Worm (Caenorhabditis elegans) whole organism, L3 larva: ENCODE results near the gene feh-1.

Source experiments
- R02D3.7 ChIP-seq: fragments of 150-350 bp; optimal IDR thresholded peaks from 2 replicates; lab custom pipeline; 2014; ENCODE audit warnings: missing biosample characterization, missing genetic modification characterization
- aly-2 ChIP-seq: fragments of 150-350 bp; optimal IDR thresholded peaks from 2 replicates; lab custom pipeline; 2014; ENCODE audit warnings: missing biosample characterization, missing genetic modification characterization
- ama-1 ChIP-seq: fragments of 150-350 bp; optimal IDR thresholded peaks from 2 replicates; lab custom pipeline; 2018
- ceh-16 ChIP-seq: sonication (generic microtip); optimal IDR thresholded peaks from 2 replicates; lab custom pipeline; 2017; ENCODE audit warnings: missing biosample characterization, missing genetic modification characterization
- ceh-28 ChIP-seq: fragments of 150-350 bp; optimal IDR thresholded peaks from 2 replicates; lab custom pipeline; 2014; ENCODE audit warnings: missing biosample characterization, missing genetic modification reagents, missing genetic modification characterization
- ceh-9 ChIP-seq: sonication (generic microtip); optimal IDR thresholded peaks from 2 replicates; lab custom pipeline; 2018; ENCODE audit warnings: missing biosample characterization, missing genetic modification characterization
- daf-12 ChIP-seq: fragments of 150-350 bp; optimal IDR thresholded peaks from 2 replicates; lab custom pipeline; 2014; ENCODE audit warnings: missing biosample characterization, missing genetic modification reagents, missing genetic modification characterization
- egl-27 ChIP-seq: sonication (generic microtip); optimal IDR thresholded peaks from 4 replicates; lab custom pipeline; 2017; ENCODE audit warnings: missing biosample characterization, missing genetic modification reagents, missing genetic modification characterization
- elt-1 ChIP-seq: fragments of 150-350 bp; optimal IDR thresholded peaks from 2 replicates; lab custom pipeline; 2014; ENCODE audit warnings: missing biosample characterization, missing genetic modification characterization
- elt-2 ChIP-seq: sonication (generic microtip); optimal IDR thresholded peaks from 2 replicates; lab custom pipeline; 2016; ENCODE audit warnings: missing genetic modification reagents, mild to moderate bottlenecking, missing genetic modification characterization, missing compliant biosample characterization
- elt-3 ChIP-seq, 3 experiments: fragments of 150-350 bp in 1 of 3; sonication (generic microtip) in 2 of 3; optimal IDR thresholded peaks; 2 replicates in 2 of 3; 4 replicates in 1 of 3; lab custom pipeline; 2014 to 2017; ENCODE audit warnings: missing biosample characterization in 3 of 3, missing genetic modification characterization in 3 of 3
- eor-1 ChIP-seq, 2 experiments: fragments of 150-350 bp; optimal IDR thresholded peaks; 2 replicates each; lab custom pipeline; 2014 to 2018; ENCODE audit warnings: missing biosample characterization in 2 of 2, missing genetic modification characterization in 2 of 2
- fkh-10 ChIP-seq: sonication (generic microtip); optimal IDR thresholded peaks from 2 replicates; lab custom pipeline; 2017; ENCODE audit warnings: missing biosample characterization, missing genetic modification reagents, missing genetic modification characterization
- fkh-2 ChIP-seq: fragments of 150-350 bp; optimal IDR thresholded peaks from 2 replicates; lab custom pipeline; 2014; ENCODE audit warnings: missing biosample characterization, missing genetic modification reagents, missing genetic modification characterization
- hmg-11 ChIP-seq: sonication (generic microtip); optimal IDR thresholded peaks from 2 replicates; lab custom pipeline; 2016; ENCODE audit warnings: missing genetic modification characterization, missing compliant biosample characterization
- lin-15B ChIP-seq: fragments of 150-350 bp; optimal IDR thresholded peaks from 2 replicates; lab custom pipeline; 2014; ENCODE audit warnings: missing biosample characterization, missing genetic modification characterization
- lin-39 ChIP-seq: fragments of 150-350 bp; optimal IDR thresholded peaks from 2 replicates; lab custom pipeline; 2018; ENCODE audit warnings: missing biosample characterization, missing genetic modification reagents, missing genetic modification characterization
- lsy-12 ChIP-seq: sonication (generic microtip); optimal IDR thresholded peaks from 2 replicates; lab custom pipeline; 2016; ENCODE audit warnings: mild to moderate bottlenecking, missing genetic modification characterization, missing compliant biosample characterization
- mdl-1 ChIP-seq: fragments of 150-350 bp; optimal IDR thresholded peaks from 2 replicates; lab custom pipeline; 2014; ENCODE audit warnings: missing biosample characterization, missing genetic modification characterization
- mml-1 ChIP-seq: fragments of 150-350 bp; sonication (generic microtip); optimal IDR thresholded peaks from 3 replicates; lab custom pipeline; 2014; ENCODE audit warnings: missing biosample characterization, missing genetic modification characterization
- nfya-1 ChIP-seq: sonication (generic microtip); optimal IDR thresholded peaks from 2 replicates; lab custom pipeline; 2017; ENCODE audit warnings: missing genetic modification characterization, mild to moderate bottlenecking, missing compliant biosample characterization, antibody characterized with exemption, moderate library complexity; ENCODE audit not compliant: insufficient read depth
- nhr-11 ChIP-seq: fragments of 150-350 bp; optimal IDR thresholded peaks from 2 replicates; lab custom pipeline; 2014; ENCODE audit warnings: missing biosample characterization, missing genetic modification characterization
- nhr-23 ChIP-seq: fragments of 150-350 bp; optimal IDR thresholded peaks from 2 replicates; lab custom pipeline; 2014; ENCODE audit warnings: missing biosample characterization, missing genetic modification reagents, missing genetic modification characterization
- nhr-43 ChIP-seq: sonication (generic microtip); optimal IDR thresholded peaks from 2 replicates; lab custom pipeline; 2016; ENCODE audit warnings: mild to moderate bottlenecking, missing genetic modification characterization, missing compliant biosample characterization; ENCODE audit not compliant: poor library complexity, severe bottlenecking
- nhr-67 ChIP-seq: fragments of 150-350 bp; optimal IDR thresholded peaks from 2 replicates; lab custom pipeline; 2014; ENCODE audit warnings: missing biosample characterization, missing genetic modification characterization
- nhr-76 ChIP-seq: fragments of 150-350 bp; sonication (generic microtip); optimal IDR thresholded peaks from 5 replicates; lab custom pipeline; 2014; ENCODE audit warnings: missing biosample characterization, missing genetic modification characterization
- nhr-77 ChIP-seq: fragments of 150-350 bp; optimal IDR thresholded peaks from 2 replicates; lab custom pipeline; 2014; ENCODE audit warnings: missing biosample characterization, missing genetic modification characterization
- pqm-1 ChIP-seq: fragments of 150-350 bp; optimal IDR thresholded peaks from 2 replicates; lab custom pipeline; 2017; ENCODE audit warnings: missing biosample characterization, missing genetic modification characterization, inconsistent platforms
- sea-2 ChIP-seq: fragments of 150-350 bp; sonication (generic microtip); optimal IDR thresholded peaks from 4 replicates; lab custom pipeline; 2014; ENCODE audit warnings: missing biosample characterization, missing genetic modification reagents, missing genetic modification characterization
- skn-1 ChIP-seq: fragments of 150-350 bp; optimal IDR thresholded peaks from 2 replicates; lab custom pipeline; 2014; ENCODE audit warnings: missing biosample characterization, missing genetic modification characterization
- snpc-4 ChIP-seq: fragments of 150-350 bp; optimal IDR thresholded peaks from 2 replicates; lab custom pipeline; 2014; ENCODE audit warnings: missing biosample characterization, missing genetic modification characterization
- tbx-2 ChIP-seq: sonication (generic microtip); optimal IDR thresholded peaks from 2 replicates; lab custom pipeline; 2016; ENCODE audit warnings: mild to moderate bottlenecking, missing genetic modification characterization, missing compliant biosample characterization
- unc-39 ChIP-seq: sonication (generic microtip); optimal IDR thresholded peaks from 4 replicates; lab custom pipeline; 2017; ENCODE audit warnings: missing biosample characterization, missing genetic modification characterization
- zag-1 ChIP-seq: fragments of 150-350 bp; optimal IDR thresholded peaks from 2 replicates; lab custom pipeline; 2014; ENCODE audit warnings: missing biosample characterization, missing genetic modification characterization
- ztf-4 ChIP-seq: fragments of 150-350 bp; optimal IDR thresholded peaks from 2 replicates; lab custom pipeline; 2014; ENCODE audit warnings: missing biosample characterization, missing genetic modification characterization

The feh-1 gene

DNA sequence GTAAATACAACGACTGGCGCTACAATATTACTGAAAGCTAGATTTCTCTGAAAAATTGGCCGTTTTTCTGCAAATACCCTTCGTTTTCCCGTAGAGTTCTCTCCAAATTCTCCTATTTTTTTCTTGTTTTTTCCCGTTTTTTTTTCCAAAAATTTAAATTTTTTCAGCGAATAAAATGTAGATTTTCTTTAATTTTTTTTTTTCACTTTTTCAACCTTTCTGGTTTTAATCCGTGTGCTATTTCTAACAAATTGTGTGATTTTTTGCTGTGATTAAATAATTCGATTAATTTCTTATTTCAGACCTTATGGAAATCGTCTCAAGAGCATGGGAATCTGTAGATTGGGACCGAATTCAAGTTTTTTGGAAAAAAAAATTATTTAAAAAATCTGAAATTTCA lies 19.4 kb upstream of the feh-1 start, which contains the start of gene cone-1:
Gene cone-1 (plus strand): TSS at position 301 of the 400 bp plus-strand sequence.
- no peak for TF ChIP-seq ceh-16 (tag; lab: Kevin White, UChicago)
- TF ChIP-seq eor-1 (tag; optimal IDR thresholded peaks at IDR 0.05; lab: Kevin White, UChicago): no peak
- no peak for TF ChIP-seq ztf-4 (tag; lab: Kevin White, UChicago)
- TF ChIP-seq egl-27 (tag; lab: Kevin White, UChicago): no peak
- TF ChIP-seq lin-39 (tag; lab: Kevin White, UChicago): no peak
- no peak for TF ChIP-seq pqm-1 (tag; lab: Kevin White, UChicago)
- no peak for TF ChIP-seq ceh-9
- no peak for TF ChIP-seq aly-2 (tag; lab: Kevin White, UChicago)
- no peak for TF ChIP-seq nhr-23 (tag; lab: Kevin White, UChicago)
- no peak for TF ChIP-seq nhr-11 (tag; lab: Kevin White, UChicago)
- no peak for TF ChIP-seq elt-1 (tag; lab: Kevin White, UChicago)
- TF ChIP-seq lsy-12: no peak

DNA sequence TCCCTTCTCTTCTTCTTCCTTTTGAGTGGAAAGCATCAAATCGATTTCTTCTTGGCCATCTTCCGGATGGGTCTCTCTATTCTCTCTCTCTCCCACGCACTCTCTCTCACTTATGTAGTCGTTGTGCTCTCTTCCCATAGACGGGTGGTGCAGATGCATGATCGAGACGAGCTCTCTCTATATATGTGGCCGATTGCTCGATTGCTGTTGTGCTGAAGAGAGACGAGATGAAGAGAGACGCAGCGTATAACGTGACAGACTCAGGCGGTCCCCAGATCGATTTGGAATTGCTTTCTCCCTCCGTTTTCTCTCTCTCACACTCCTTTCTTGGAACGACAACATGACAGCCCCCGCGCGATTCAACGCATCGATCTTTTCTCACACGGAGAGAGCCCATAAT lies 17.0 kb upstream of the feh-1 start:
- peak; percentile 8 for TF ChIP-seq nhr-11 (tag; lab: Kevin White, UChicago)
- TF ChIP-seq lin-39 (tag; lab: Kevin White, UChicago): peak; percentile 15
- TF ChIP-seq sea-2 (GFP tag; lab: Kevin White, UChicago): peak; percentile 6
- TF ChIP-seq ceh-9: no peak
- no peak for TF ChIP-seq nhr-77 (tag; lab: Kevin White, UChicago)
- peak; percentile 49 for TF ChIP-seq hmg-11 (tag; lab: Kevin White, UChicago)
- no peak for TF ChIP-seq nhr-67 (tag; lab: Kevin White, UChicago)
- no peak for TF ChIP-seq R02D3.7 (tag; lab: Kevin White, UChicago)
- peak; percentile 7 for TF ChIP-seq lin-15B
- no peak for TF ChIP-seq mdl-1 (tag; lab: Kevin White, UChicago)
- TF ChIP-seq daf-12: no peak
- TF ChIP-seq fkh-2 (tag; lab: Kevin White, UChicago): no peak
- no peak for TF ChIP-seq nhr-43 (tag; lab: Kevin White, UChicago)
- peak; percentile 52 for TF ChIP-seq ceh-28 (tag; lab: Kevin White, UChicago)
- TF ChIP-seq tbx-2 (tag; lab: Kevin White, UChicago): peak; percentile 43
- no peak for TF ChIP-seq skn-1
- peak; percentile 67 for TF ChIP-seq nfya-1 (tag; lab: Kevin White, UChicago)
- TF ChIP-seq zag-1: no peak
- TF ChIP-seq mml-1 (tag; lab: Kevin White, UChicago): no peak

DNA sequence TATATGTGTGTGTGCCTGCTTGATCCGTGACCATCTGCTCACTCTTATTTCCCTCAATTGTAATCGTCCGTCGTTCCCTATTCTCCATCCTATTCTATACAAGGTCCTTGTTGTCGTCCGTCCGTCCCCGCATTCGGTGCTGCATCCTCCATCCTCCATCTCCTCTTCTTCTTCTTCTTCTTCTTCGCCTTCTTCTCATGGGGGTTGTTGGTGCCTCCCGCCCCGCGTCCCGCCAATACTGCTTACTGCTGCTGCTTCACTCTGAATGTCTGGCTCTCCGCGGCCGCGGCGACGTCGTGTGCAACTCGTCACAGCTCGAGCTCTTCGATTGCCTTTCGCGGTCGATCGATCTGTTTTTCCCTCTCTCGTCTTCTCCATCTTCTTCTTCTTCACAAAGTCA lies 14.6 kb upstream of the feh-1 start:
- TF ChIP-seq snpc-4 (tag; lab: Kevin White, UChicago) (peak; percentile 31), hmg-11 (tag; lab: Kevin White, UChicago) (peak; percentile 51), skn-1 (no peak), eor-1 (tag; optimal IDR thresholded peaks at IDR 0.05; lab: Kevin White, UChicago) (no peak), lin-39 (tag; lab: Kevin White, UChicago) (peak; percentile 69), mdl-1 (tag; lab: Kevin White, UChicago) (no peak), nhr-76 (no peak), lin-15B (peak; percentile 17), nfya-1 (tag; lab: Kevin White, UChicago) (peak; percentile 59), fkh-10 (GFP tag; lab: Kevin White, UChicago) (no peak)

DNA sequence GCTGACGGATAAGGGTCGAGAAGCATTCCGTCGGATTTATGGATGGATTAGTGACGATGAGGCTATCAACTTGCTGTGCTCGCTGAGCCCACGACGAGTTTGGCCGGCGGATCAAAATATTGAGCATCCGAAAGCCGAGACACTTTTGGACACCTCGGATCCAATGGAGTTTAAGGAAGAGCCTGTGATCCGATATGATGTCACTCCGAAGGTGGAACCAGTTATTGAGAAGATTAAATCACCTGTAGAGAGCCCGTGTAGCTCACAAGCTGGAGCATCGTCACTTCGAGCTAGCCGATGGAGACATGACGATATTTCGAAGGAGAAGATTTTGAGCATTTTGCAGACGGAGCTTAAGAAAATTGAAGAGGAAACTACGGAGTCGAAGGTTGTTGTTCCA lies 9.2 kb upstream of the feh-1 start:
- TF ChIP-seq egl-27 (tag; lab: Kevin White, UChicago): no peak
- no peak for TF ChIP-seq nfya-1 (tag; lab: Kevin White, UChicago)
- TF ChIP-seq nhr-43 (tag; lab: Kevin White, UChicago): no peak
- TF ChIP-seq nhr-67 (tag; lab: Kevin White, UChicago): no peak
- no peak for TF ChIP-seq R02D3.7 (tag; lab: Kevin White, UChicago)
- TF ChIP-seq hmg-11 (tag; lab: Kevin White, UChicago): no peak
- TF ChIP-seq fkh-10 (GFP tag; lab: Kevin White, UChicago): no peak
- TF ChIP-seq pqm-1 (tag; lab: Kevin White, UChicago): no peak
- no peak for TF ChIP-seq elt-2
- no peak for TF ChIP-seq unc-39 (tag; lab: Kevin White, UChicago)
- TF ChIP-seq elt-3 (tag; optimal IDR thresholded peaks at IDR 0.05; lab: Kevin White, UChicago): no peak
- TF ChIP-seq fkh-2 (tag; lab: Kevin White, UChicago): no peak
- TF ChIP-seq ama-1 (lab: Kevin White, UChicago): no peak
